Worm (Caenorhabditis elegans): ENCODE results near the gene K02E2.11.
A peak's percentile ranks its signal among the peaks of the same experiment; 100 is the strongest.

Gene K02E2.11

ce11 chrV:20416790-20417189 lies 33.7 kb downstream of the K02E2.11 start:
- TF ChIP-seq ceh-90 (tag; optimal IDR thresholded peaks at IDR 0.05) (peak; percentile 1), nhr-71 (tag; optimal IDR thresholded peaks at IDR 0.05) (peak; percentile 26), elt-2 (tag; optimal IDR thresholded peaks at IDR 0.05) (peak; percentile 50), fkh-8 (tag; optimal IDR thresholded peaks at IDR 0.05) (no peak), mdl-1 (tag; optimal IDR thresholded peaks at IDR 0.05) (peak in 1 of 2 experiments; percentile 27), lin-14 (GFP tag; optimal IDR thresholded peaks at IDR 0.05) (peak; percentile 15), efl-1 (optimal IDR thresholded peaks at IDR 0.05) (no peak), efl-1 (GFP tag; optimal IDR thresholded peaks at IDR 0.05 in 1 of 2) (peak in 1 of 2 experiments; percentile 69), nhr-19 (GFP tag; conservative IDR thresholded peaks at IDR 0.05) (no peak)

- TF ChIP-seq dsc-1 (tag; optimal IDR thresholded peaks at IDR 0.05) (peak; percentile 17), zag-1 (tag; optimal IDR thresholded peaks at IDR 0.05) (no peak), F16B12.6 (tag; optimal IDR thresholded peaks at IDR 0.05) (no peak), Y116A8C.19 (tag; optimal IDR thresholded peaks at IDR 0.05; ENCODE audit: borderline replicate concordance) (no peak), fos-1 (tag; optimal IDR thresholded peaks at IDR 0.05) (peak; percentile 5), pag-3 (tag; optimal IDR thresholded peaks at IDR 0.05; ENCODE audit: borderline replicate concordance, insufficient read depth) (no peak), pqm-1 (tag; optimal IDR thresholded peaks at IDR 0.05) (no peak), nhr-20 (tag; optimal IDR thresholded peaks at IDR 0.05) (no peak), jun-1 (tag; optimal IDR thresholded peaks at IDR 0.05) (no peak), nhr-19 (GFP tag; conservative IDR thresholded peaks at IDR 0.05) (0 out of 2 replicates have a peak, but pooled peaks have one; percentile 12), tlp-1 (tag; optimal IDR thresholded peaks at IDR 0.05) (no peak), sox-4 (tag; optimal IDR thresholded peaks at IDR 0.05) (no peak), ama-1 (optimal IDR thresholded peaks at IDR 0.05) (no peak), lin-14 (GFP tag; optimal IDR thresholded peaks at IDR 0.05) (peak; percentile 83), snu-23 (GFP tag; optimal IDR thresholded peaks at IDR 0.05) (peak; percentile 16), fkh-8 (tag; optimal IDR thresholded peaks at IDR 0.05) (peak; percentile 66), grh-1 (GFP tag; IDR thresholded peaks at IDR 0.05) (no peak), elt-3 (tag; optimal IDR thresholded peaks at IDR 0.05) (no peak), unc-62 (GFP tag; optimal IDR thresholded peaks at IDR 0.05) (no peak), rnt-1 (tag; optimal IDR thresholded peaks at IDR 0.05) (no peak), fkh-10 (GFP tag; optimal IDR thresholded peaks at IDR 0.05) (no peak), dpl-1 (GFP tag; optimal IDR thresholded peaks at IDR 0.05) (peak in 1 of 3 experiments; percentile 9), ceh-82 (tag; optimal IDR thresholded peaks at IDR 0.05) (peak in 1 of 3 experiments; percentile 12), irx-1 (tag; optimal IDR thresholded peaks at IDR 0.05) (peak; percentile 26), nhr-28 (tag; optimal IDR thresholded peaks at IDR 0.05) (no peak), mdl-1 (tag; optimal IDR thresholded peaks at IDR 0.05) (peak in 1 of 2 experiments; percentile 51), efl-1 (optimal IDR thresholded peaks at IDR 0.05) (peak in 1 of 2 experiments; percentile 35), efl-1 (GFP tag; optimal IDR thresholded peaks at IDR 0.05 in 1 of 2) (peak; percentile 16 to 45), vab-15 (tag; optimal IDR thresholded peaks at IDR 0.05) (no peak), ceh-90 (tag; optimal IDR thresholded peaks at IDR 0.05) (no peak), unc-86 (tag; optimal IDR thresholded peaks at IDR 0.05) (peak; percentile 54), skn-1 (tag; optimal IDR thresholded peaks at IDR 0.05) (peak; percentile 19), isw-1 (GFP tag; IDR thresholded peaks at IDR 0.05) (no peak), nhr-71 (tag; optimal IDR thresholded peaks at IDR 0.05) (peak; percentile 58), ces-1 (GFP tag; optimal IDR thresholded peaks at IDR 0.05) (no peak), mep-1 (tag; optimal IDR thresholded peaks at IDR 0.05) (peak; percentile 26), lsy-2 (tag; optimal IDR thresholded peaks at IDR 0.05) (peak in 1 of 2 experiments; percentile 32), egl-27 (tag; optimal IDR thresholded peaks at IDR 0.05) (no peak), hpl-2 (GFP tag; optimal IDR thresholded peaks at IDR 0.05) (no peak), ztf-4 (tag; optimal IDR thresholded peaks at IDR 0.05) (no peak), swsn-7 (tag; optimal IDR thresholded peaks at IDR 0.05) (peak; percentile 21), blmp-1 (tag; optimal IDR thresholded peaks at IDR 0.05) (no peak), hlh-4 (tag; optimal IDR thresholded peaks at IDR 0.05) (no peak), pax-3 (tag; optimal IDR thresholded peaks at IDR 0.05) (peak; percentile 25), aha-1 (tag; optimal IDR thresholded peaks at IDR 0.05) (no peak), nhr-47 (tag; optimal IDR thresholded peaks at IDR 0.05) (peak; percentile 44)
These were observed 34.7 kb downstream of the K02E2.11 start for ce11 chrV:20417809-20418208.
